Worm (Caenorhabditis elegans): ENCODE results near the gene cpsf-2.

The cpsf-2 gene

ce11 chrV:7214802-7215201 is 35.8 kb downstream of the cpsf-2 start, which contains the start of gene soap-1:
Gene soap-1, minus strand, starts transcription at chrV:7214902.
- TF ChIP-seq pha-4 (GFP tag; IDR thresholded peaks at IDR 0.05), result no peak
- no peak for TF ChIP-seq pha-4 (tag; optimal IDR thresholded peaks at IDR 0.05)
- TF ChIP-seq nhr-28 (tag; optimal IDR thresholded peaks at IDR 0.05), result no peak
- no peak for TF ChIP-seq ceh-62 (tag; optimal IDR thresholded peaks at IDR 0.05)
- TF ChIP-seq spr-3 (GFP tag; optimal IDR thresholded peaks at IDR 0.05), result no peak
- TF ChIP-seq attf-4 (tag; optimal IDR thresholded peaks at IDR 0.05), result no peak
- TF ChIP-seq fos-1 (tag; optimal IDR thresholded peaks at IDR 0.05), result no peak
- TF ChIP-seq ceh-82 (tag; optimal IDR thresholded peaks at IDR 0.05), result no peak
- no peak for TF ChIP-seq lin-29 (GFP tag; IDR thresholded peaks at IDR 0.05)
- TF ChIP-seq F49E8.2 (tag; optimal IDR thresholded peaks at IDR 0.05; ENCODE audit: borderline replicate concordance), result no peak
- no peak for TF ChIP-seq T20F7.1 (GFP tag; optimal IDR thresholded peaks at IDR 0.05)
- no peak for TF ChIP-seq ZK337.2 (GFP tag; IDR thresholded peaks at IDR 0.05)
- no peak for TF ChIP-seq T26A8.4 (GFP tag; IDR thresholded peaks at IDR 0.05)
- TF ChIP-seq lin-15B (tag; optimal IDR thresholded peaks at IDR 0.05), result no peak
- no peak for TF ChIP-seq ztf-7 (tag; optimal IDR thresholded peaks at IDR 0.05)
- TF ChIP-seq cey-2 (tag; optimal IDR thresholded peaks at IDR 0.05; ENCODE audit: borderline replicate concordance, insufficient read depth), result no peak
- TF ChIP-seq unc-62 (GFP tag; optimal IDR thresholded peaks at IDR 0.05 in 1 of 2), result no peak
- TF ChIP-seq unc-62 (tag; optimal IDR thresholded peaks at IDR 0.05), result no peak
- TF ChIP-seq mxl-2 (GFP tag; conservative IDR thresholded peaks at IDR 0.05), result no peak
- TF ChIP-seq F37D6.2 (tag; optimal IDR thresholded peaks at IDR 0.05), result no peak
- TF ChIP-seq ceh-32 (tag; optimal IDR thresholded peaks at IDR 0.05; ENCODE audit: poor library complexity), result no peak

- no peak for TF ChIP-seq pqm-1 (tag; optimal IDR thresholded peaks at IDR 0.05)
- TF ChIP-seq set-16 (GFP tag; IDR thresholded peaks at IDR 0.05), result peak; percentile 38
- TF ChIP-seq unc-62 (GFP tag; optimal IDR thresholded peaks at IDR 0.05 in 1 of 2), result peak in 1 of 2 experiments; percentile 72
- no peak for TF ChIP-seq unc-62 (tag; optimal IDR thresholded peaks at IDR 0.05)
- TF ChIP-seq hlh-30 (tag; optimal IDR thresholded peaks at IDR 0.05; ENCODE audit: insufficient read depth), result peak; percentile 59
- no peak for TF ChIP-seq Y48G9A.11 (GFP tag; IDR thresholded peaks at IDR 0.05)
- TF ChIP-seq mep-1 (tag; optimal IDR thresholded peaks at IDR 0.05), result peak; percentile 15
- TF ChIP-seq rbr-2 (tag; optimal IDR thresholded peaks at IDR 0.05), result peak; percentile 27
- TF ChIP-seq lsy-2 (tag; optimal IDR thresholded peaks at IDR 0.05), result peak in 1 of 2 experiments; percentile 3
- no peak for TF ChIP-seq dmd-9 (GFP tag; IDR thresholded peaks at IDR 0.05)
Measured at ce11 chrV:7216016-7216415, 37.0 kb downstream of the cpsf-2 start.

ce11 chrV:7218988-7219387 is 40.0 kb downstream of the cpsf-2 start, which contains the start of gene C13F10.5:
Gene C13F10.5, minus strand, starts transcription at chrV:7219088.
- TF ChIP-seq aha-1 (tag) (peak; percentile 42), snpc-4 (tag; optimal IDR thresholded peaks at IDR 0.05) (no peak)

- TF ChIP-seq unc-62 (GFP tag; optimal IDR thresholded peaks at IDR 0.05 in 1 of 2), result peak in 1 of 2 experiments; percentile 32
- TF ChIP-seq unc-62 (tag; optimal IDR thresholded peaks at IDR 0.05), result no peak
- peak in 1 of 2 experiments; percentile 35 for TF ChIP-seq lsy-2 (tag; optimal IDR thresholded peaks at IDR 0.05)
- 0 out of 2 replicates have a peak, but pooled peaks have one; percentile 15 for TF ChIP-seq lin-38 (GFP tag; IDR thresholded peaks at IDR 0.05)
- no peak for TF ChIP-seq cey-2 (tag; optimal IDR thresholded peaks at IDR 0.05; ENCODE audit: borderline replicate concordance, insufficient read depth)
- TF ChIP-seq hmg-1.1 (GFP tag; IDR thresholded peaks at IDR 0.05), result peak; percentile 35; the same call in 1 of the 2 replicates
- no peak for TF ChIP-seq nhr-102 (tag; optimal IDR thresholded peaks at IDR 0.05)
- no peak for TF ChIP-seq duxl-1 (tag; optimal IDR thresholded peaks at IDR 0.05; ENCODE audit: poor library complexity)
- TF ChIP-seq nhr-76 (tag; optimal IDR thresholded peaks at IDR 0.05), result no peak
- TF ChIP-seq nhr-6 (tag; optimal IDR thresholded peaks at IDR 0.05), result peak; percentile 37
- no peak for TF ChIP-seq lin-1 (GFP tag; IDR thresholded peaks at IDR 0.05)
- no peak for TF ChIP-seq ctbp-1 (GFP tag; IDR thresholded peaks at IDR 0.05)
- no peak for TF ChIP-seq snpc-1.2 (GFP tag; IDR thresholded peaks at IDR 0.05)
- TF ChIP-seq ceh-44 (GFP tag; IDR thresholded peaks at IDR 0.05), result no peak
- TF ChIP-seq nhr-28 (tag; optimal IDR thresholded peaks at IDR 0.05), result no peak
- no peak for TF ChIP-seq mes-2 (tag; optimal IDR thresholded peaks at IDR 0.05; ENCODE audit: poor library complexity, severe bottlenecking)
- TF ChIP-seq pqm-1 (tag; optimal IDR thresholded peaks at IDR 0.05), result no peak
- no peak for TF ChIP-seq madf-9 (GFP tag; conservative IDR thresholded peaks at IDR 0.05)
- TF ChIP-seq hlh-30 (tag; optimal IDR thresholded peaks at IDR 0.05; ENCODE audit: insufficient read depth), result peak; percentile 36
- TF ChIP-seq dpl-1 (GFP tag; optimal IDR thresholded peaks at IDR 0.05), result peak; percentile 5
- peak; percentile 4 for TF ChIP-seq hlh-11 (tag; optimal IDR thresholded peaks at IDR 0.05)
- TF ChIP-seq ztf-11 (tag; optimal IDR thresholded peaks at IDR 0.05), result no peak
Measured at ce11 chrV:7220973-7221519, 42.1 kb downstream of the cpsf-2 start, which contains the start of the genes C13F10.8, C13F10.6 and kxd-1. Gene C13F10.8, minus strand, starts transcription at chrV:7221023. Gene C13F10.6, minus strand, starts transcription at chrV:7221039. Gene kxd-1, plus strand, starts transcription at chrV:7221469.
